Fruit fly (Drosophila melanogaster): ENCODE measurements around the gene CG3408.
A peak's percentile ranks its signal among the peaks of the same experiment; 100 is the strongest.

CG3408 gene

dm6 chr3L:9509037-9509830 lies at the start of gene CG3408:
TSS of gene CG3408 (minus strand) at chr3L:9509583.
- TF ChIP-seq CG8478 (optimal IDR thresholded peaks at IDR 0.05) (peak; percentile 37), EcR (GFP tag; optimal IDR thresholded peaks at IDR 0.05) (no peak), Dll (optimal IDR thresholded peaks at IDR 0.05) (no peak), psq (optimal IDR thresholded peaks at IDR 0.05) (no peak), pan (optimal IDR thresholded peaks at IDR 0.05) (no peak), usp (GFP tag; optimal IDR thresholded peaks at IDR 0.05) (no peak)

dm6 chr3L:9559040-9559439 lies 49.7 kb upstream of the CG3408 start:
- TF ChIP-seq usp (GFP tag; optimal IDR thresholded peaks at IDR 0.05) (no peak), EcR (GFP tag; optimal IDR thresholded peaks at IDR 0.05) (no peak), Dll (optimal IDR thresholded peaks at IDR 0.05) (no peak), pan (optimal IDR thresholded peaks at IDR 0.05) (no peak), CG8478 (optimal IDR thresholded peaks at IDR 0.05) (no peak), psq (optimal IDR thresholded peaks at IDR 0.05) (no peak)

dm6 chr3L:9556666-9557065 lies 47.3 kb upstream of the CG3408 start:
- TF ChIP-seq EcR (GFP tag; optimal IDR thresholded peaks at IDR 0.05) (no peak), CG8478 (optimal IDR thresholded peaks at IDR 0.05) (no peak), pan (optimal IDR thresholded peaks at IDR 0.05) (no peak), usp (GFP tag; optimal IDR thresholded peaks at IDR 0.05) (no peak), psq (optimal IDR thresholded peaks at IDR 0.05) (no peak)

- no peak for TF ChIP-seq usp (GFP tag; optimal IDR thresholded peaks at IDR 0.05)
These were observed 45.6 kb upstream of the CG3408 start for dm6 chr3L:9555004-9555403.

- TF ChIP-seq usp (GFP tag; optimal IDR thresholded peaks at IDR 0.05) = no peak
- TF ChIP-seq pan (optimal IDR thresholded peaks at IDR 0.05) = no peak
- no peak for TF ChIP-seq EcR (GFP tag; optimal IDR thresholded peaks at IDR 0.05)
- TF ChIP-seq CG8478 (optimal IDR thresholded peaks at IDR 0.05) = no peak
- TF ChIP-seq psq (optimal IDR thresholded peaks at IDR 0.05) = no peak
- no peak for TF ChIP-seq Dll (optimal IDR thresholded peaks at IDR 0.05)
These were observed 42.9 kb upstream of the CG3408 start for dm6 chr3L:9552190-9552809.

dm6 chr3L:9550873-9551580 lies 41.6 kb upstream of the CG3408 start:
- TF ChIP-seq CG8478 (optimal IDR thresholded peaks at IDR 0.05) (no peak), EcR (GFP tag; optimal IDR thresholded peaks at IDR 0.05) (no peak), Dll (optimal IDR thresholded peaks at IDR 0.05) (no peak), usp (GFP tag; optimal IDR thresholded peaks at IDR 0.05) (no peak), psq (optimal IDR thresholded peaks at IDR 0.05) (no peak), pan (optimal IDR thresholded peaks at IDR 0.05) (no peak)

- TF ChIP-seq Dll (optimal IDR thresholded peaks at IDR 0.05) = no peak
- TF ChIP-seq CG8478 (optimal IDR thresholded peaks at IDR 0.05) = no peak
- TF ChIP-seq EcR (GFP tag; optimal IDR thresholded peaks at IDR 0.05) = peak in 1 of 2 experiments; percentile 52
These were observed 40.4 kb upstream of the CG3408 start for dm6 chr3L:9549690-9550303.

- TF ChIP-seq EcR (GFP tag; optimal IDR thresholded peaks at IDR 0.05) (no peak), CG8478 (optimal IDR thresholded peaks at IDR 0.05) (no peak), usp (GFP tag; optimal IDR thresholded peaks at IDR 0.05) (no peak), Dll (optimal IDR thresholded peaks at IDR 0.05) (no peak), pan (optimal IDR thresholded peaks at IDR 0.05) (no peak), psq (optimal IDR thresholded peaks at IDR 0.05) (no peak)
These were observed 39.4 kb upstream of the CG3408 start for dm6 chr3L:9548800-9549199.

- TF ChIP-seq psq (optimal IDR thresholded peaks at IDR 0.05) = no peak
- TF ChIP-seq CG8478 (optimal IDR thresholded peaks at IDR 0.05) = no peak
- no peak for TF ChIP-seq pan (optimal IDR thresholded peaks at IDR 0.05)
- TF ChIP-seq usp (GFP tag; optimal IDR thresholded peaks at IDR 0.05) = no peak
- no peak for TF ChIP-seq EcR (GFP tag; optimal IDR thresholded peaks at IDR 0.05)
- TF ChIP-seq Dll (optimal IDR thresholded peaks at IDR 0.05) = no peak
These were observed 38.5 kb upstream of the CG3408 start for dm6 chr3L:9547910-9548309.

- TF ChIP-seq Dll (optimal IDR thresholded peaks at IDR 0.05) (peak; percentile 81), EcR (GFP tag; optimal IDR thresholded peaks at IDR 0.05) (no peak)
These were observed 37.5 kb upstream of the CG3408 start, which contains the start of gene CG42673 for dm6 chr3L:9546875-9547324. TSS of gene CG42673 (plus strand) at chr3L:9547220.

- TF ChIP-seq Dll (optimal IDR thresholded peaks at IDR 0.05) = no peak
- no peak for TF ChIP-seq CG8478 (optimal IDR thresholded peaks at IDR 0.05)
- TF ChIP-seq pan (optimal IDR thresholded peaks at IDR 0.05) = no peak
- TF ChIP-seq EcR (GFP tag; optimal IDR thresholded peaks at IDR 0.05) = no peak
- TF ChIP-seq usp (GFP tag; optimal IDR thresholded peaks at IDR 0.05) = no peak
- TF ChIP-seq psq (optimal IDR thresholded peaks at IDR 0.05) = no peak
These were observed 34.5 kb upstream of the CG3408 start, which contains the start of gene Ir67a for dm6 chr3L:9543899-9544298. TSS of gene Ir67a (minus strand) at chr3L:9543999.

- no peak for TF ChIP-seq psq (optimal IDR thresholded peaks at IDR 0.05)
- TF ChIP-seq EcR (GFP tag; optimal IDR thresholded peaks at IDR 0.05) = peak in 1 of 2 experiments; percentile 87
These were observed 19.5 kb upstream of the CG3408 start, which contains the start of gene Or67a for dm6 chr3L:9528835-9529234. TSS of gene Or67a (plus strand) at chr3L:9529067.

Measured in whole organism.